Worm (Caenorhabditis elegans) whole organism, young adult: Measurements from ENCODE around the gene C11H1.7.

Experiments used
- B0035.1 ChIP-seq: sonication (generic microtip); optimal IDR thresholded peaks from 2 replicates; lab custom pipeline; 2016; ENCODE audit warnings: missing genetic modification characterization, mild to moderate bottlenecking, missing compliant biosample characterization, missing genotype, missing genetic modification reagents
- B0261.1 ChIP-seq: sonication (generic microtip); optimal IDR thresholded peaks from 2 replicates; lab custom pipeline; 2016; ENCODE audit warnings: mild to moderate bottlenecking, missing genetic modification characterization, moderate library complexity, missing compliant biosample characterization
- F10E7.11 ChIP-seq: sonication (generic microtip); optimal IDR thresholded peaks from 2 replicates; lab custom pipeline; 2017; ENCODE audit warnings: mild to moderate bottlenecking, missing genetic modification characterization, moderate library complexity, missing compliant biosample characterization
- F39B2.1 ChIP-seq: fragments of 200-800 bp; sonication (Bioruptor generic); IDR thresholded peaks from 2 replicates; pipeline ENCODE4 v1.3.6; 2022; ENCODE audit warnings: missing genetic modification reagents, missing genetic modification characterization, missing compliant biosample characterization
- F49E8.2 ChIP-seq: sonication (generic microtip); optimal IDR thresholded peaks from 3 replicates; lab custom pipeline; 2017; ENCODE audit warnings: missing genetic modification characterization, mild to moderate bottlenecking, missing compliant biosample characterization, antibody characterized with exemption, moderate library complexity; ENCODE audit not compliant: insufficient read depth
- F52B5.7 ChIP-seq: sonication (generic microtip); optimal IDR thresholded peaks from 2 replicates; lab custom pipeline; 2016; ENCODE audit warnings: mild to moderate bottlenecking, missing genetic modification characterization, missing compliant biosample characterization
- F57A8.1 ChIP-seq: fragments of 200-800 bp; sonication (Bioruptor generic); optimal IDR thresholded peaks from 2 replicates; lab custom pipeline; 2018; ENCODE audit warnings: mild to moderate bottlenecking, missing genetic modification characterization, moderate library complexity, missing compliant biosample characterization
- K11D2.4 ChIP-seq: fragments of 200-800 bp; sonication (Bioruptor generic); IDR thresholded peaks from 2 replicates; pipeline ENCODE4 v1.3.6; 2022; ENCODE audit warnings: missing genetic modification reagents, missing genetic modification characterization, missing compliant biosample characterization
- Y67H2A.10 ChIP-seq: fragments of 200-800 bp; sonication (Bioruptor generic); conservative IDR thresholded peaks from 2 replicates; pipeline ENCODE4 v1.3.6; 2022; ENCODE audit warnings: missing genetic modification reagents, missing genetic modification characterization, missing compliant biosample characterization
- Y79H2A.3 ChIP-seq: fragments of 200-800 bp; sonication (Bioruptor generic); conservative IDR thresholded peaks from 2 replicates; pipeline ENCODE4 v1.3.6; 2022; ENCODE audit warnings: missing genetic modification reagents, missing genetic modification characterization, missing compliant biosample characterization
- ZK185.1 ChIP-seq: sonication (generic microtip); optimal IDR thresholded peaks from 2 replicates; lab custom pipeline; 2016; ENCODE audit warnings: mild to moderate bottlenecking, missing genetic modification characterization, missing compliant biosample characterization; ENCODE audit not compliant: poor library complexity, severe bottlenecking
- akir-1 ChIP-seq: fragments of 200-800 bp; sonication (Bioruptor generic); optimal IDR thresholded peaks from 2 replicates; lab custom pipeline; 2018; ENCODE audit warnings: mild to moderate bottlenecking, missing genetic modification characterization, moderate library complexity, missing compliant biosample characterization
- atf-7 ChIP-seq: sonication (generic microtip); optimal IDR thresholded peaks from 2 replicates; lab custom pipeline; 2017; ENCODE audit warnings: mild to moderate bottlenecking, missing genetic modification characterization, missing compliant biosample characterization
- attf-3 ChIP-seq: fragments of 200-800 bp; sonication (Bioruptor generic); conservative IDR thresholded peaks from 2 replicates; pipeline ENCODE4 v1.3.6; 2022; ENCODE audit warnings: missing genetic modification reagents, missing genetic modification characterization, missing compliant biosample characterization
- cebp-2 ChIP-seq: fragments of 200-800 bp; sonication (Bioruptor generic); IDR thresholded peaks from 2 replicates; pipeline ENCODE4 v1.3.6; 2022; ENCODE audit warnings: missing genetic modification characterization, missing compliant biosample characterization
- ceh-100 ChIP-seq: fragments of 200-800 bp; sonication (Bioruptor generic); IDR thresholded peaks from 2 replicates; pipeline ENCODE4 v1.3.6; 2022; ENCODE audit warnings: missing genetic modification reagents, missing genetic modification characterization, missing compliant biosample characterization
- ceh-40 ChIP-seq: fragments of 200-800 bp; sonication (Bioruptor generic); IDR thresholded peaks from 2 replicates; pipeline ENCODE4 v1.3.6; 2022; ENCODE audit warnings: missing genetic modification characterization, missing compliant biosample characterization
- ceh-79 ChIP-seq: sonication (generic microtip); optimal IDR thresholded peaks from 2 replicates; lab custom pipeline; 2017; ENCODE audit warnings: mild to moderate bottlenecking, missing genetic modification characterization, missing compliant biosample characterization
- chd-7 ChIP-seq: sonication (generic microtip); optimal IDR thresholded peaks from 2 replicates; lab custom pipeline; 2016; ENCODE audit warnings: mild to moderate bottlenecking, missing genetic modification characterization, moderate library complexity, missing compliant biosample characterization
- die-1 ChIP-seq: sonication (generic microtip); optimal IDR thresholded peaks from 2 replicates; lab custom pipeline; 2016; ENCODE audit warnings: missing genotype, mild to moderate bottlenecking, missing genetic modification characterization, missing compliant biosample characterization
- efl-1 ChIP-seq: fragments of 150-350 bp; optimal IDR thresholded peaks from 2 replicates; lab custom pipeline; 2014; ENCODE audit warnings: missing biosample characterization, missing genetic modification reagents, missing genetic modification characterization
- egl-44 ChIP-seq: fragments of 200-800 bp; sonication (Bioruptor generic); IDR thresholded peaks from 2 replicates; pipeline ENCODE4 v1.3.6; 2022; ENCODE audit warnings: missing genetic modification reagents, missing genetic modification characterization, missing compliant biosample characterization
- egrh-3 ChIP-seq: fragments of 200-800 bp; sonication (Bioruptor generic); IDR thresholded peaks from 2 replicates; pipeline ENCODE4 v1.3.6; 2022; ENCODE audit warnings: missing genetic modification reagents, missing genetic modification characterization, missing compliant biosample characterization
- ekl-4 ChIP-seq: fragments of 200-800 bp; sonication (Bioruptor generic); IDR thresholded peaks from 2 replicates; pipeline ENCODE4 v1.3.6; 2022; ENCODE audit warnings: missing genetic modification reagents, missing genetic modification characterization, missing compliant biosample characterization
- fkh-3 ChIP-seq: sonication (generic microtip); optimal IDR thresholded peaks from 2 replicates; lab custom pipeline; 2016; ENCODE audit warnings: mild to moderate bottlenecking, missing genetic modification characterization, missing compliant biosample characterization
- gei-17 ChIP-seq: fragments of 200-800 bp; sonication (Bioruptor generic); optimal IDR thresholded peaks from 2 replicates; lab custom pipeline; 2018; ENCODE audit warnings: mild to moderate bottlenecking, missing genetic modification characterization, missing compliant biosample characterization
- hlh-26 ChIP-seq: fragments of 200-800 bp; sonication (Bioruptor generic); conservative IDR thresholded peaks from 2 replicates; pipeline ENCODE4 v1.3.6; 2022; ENCODE audit warnings: missing genetic modification reagents, missing genetic modification characterization, missing compliant biosample characterization
- let-526 ChIP-seq: fragments of 200-800 bp; sonication (Bioruptor generic); IDR thresholded peaks from 2 replicates; pipeline ENCODE4 v1.3.6; 2022; ENCODE audit warnings: missing genetic modification reagents, missing genetic modification characterization, missing compliant biosample characterization
- let-607 ChIP-seq, 2 experiments: fragments of 200-800 bp in 1 of 2; sonication (Bioruptor generic) in 1 of 2; sonication (generic microtip) in 1 of 2; optimal IDR thresholded peaks; 2 replicates each; lab custom pipeline; 2016 to 2018; ENCODE audit warnings: mild to moderate bottlenecking in 2 of 2, missing compliant biosample characterization in 2 of 2, missing genetic modification characterization in 2 of 2, moderate library complexity in 2 of 2, missing genotype in 1 of 2
- madf-3 ChIP-seq: fragments of 200-800 bp; sonication (Bioruptor generic); IDR thresholded peaks from 2 replicates; pipeline ENCODE4 v1.3.6; 2022; ENCODE audit warnings: missing genetic modification reagents, missing genetic modification characterization, missing compliant biosample characterization
- mxl-1 ChIP-seq: sonication (generic microtip); optimal IDR thresholded peaks from 2 replicates; lab custom pipeline; 2016; ENCODE audit warnings: missing genetic modification characterization, missing compliant biosample characterization
- nhr-179 ChIP-seq: sonication (generic microtip); optimal IDR thresholded peaks from 2 replicates; lab custom pipeline; 2016; ENCODE audit warnings: mild to moderate bottlenecking, missing genetic modification characterization, missing compliant biosample characterization
- nhr-27 ChIP-seq: fragments of 200-800 bp; sonication (Bioruptor generic); optimal IDR thresholded peaks from 2 replicates; lab custom pipeline; 2018; ENCODE audit warnings: mild to moderate bottlenecking, missing genetic modification characterization, moderate library complexity, missing compliant biosample characterization
- nhr-90 ChIP-seq: sonication (generic microtip); optimal IDR thresholded peaks from 2 replicates; lab custom pipeline; 2016; ENCODE audit warnings: missing genotype, mild to moderate bottlenecking, missing genetic modification characterization, missing compliant biosample characterization
- pbrm-1 ChIP-seq: fragments of 200-800 bp; sonication (Bioruptor generic); IDR thresholded peaks from 2 replicates; pipeline ENCODE4 v1.3.6; 2022; ENCODE audit warnings: missing genetic modification reagents, missing genetic modification characterization, missing compliant biosample characterization
- rcor-1 ChIP-seq: fragments of 200-800 bp; sonication (Bioruptor generic); IDR thresholded peaks from 2 replicates; pipeline ENCODE4 v1.3.6; 2022; ENCODE audit warnings: missing genetic modification reagents, missing genetic modification characterization, missing compliant biosample characterization
- snpc-1.3 ChIP-seq: sonication (generic microtip); optimal IDR thresholded peaks from 2 replicates; lab custom pipeline; 2017; ENCODE audit warnings: missing genetic modification characterization, mild to moderate bottlenecking, missing compliant biosample characterization, antibody characterized with exemption, moderate library complexity, missing genotype, missing genetic modification reagents; ENCODE audit not compliant: insufficient read depth
- somi-1 ChIP-seq: fragments of 200-800 bp; sonication (Bioruptor generic); optimal IDR thresholded peaks from 2 replicates; lab custom pipeline; 2018; ENCODE audit warnings: mild to moderate bottlenecking, missing genetic modification characterization, missing compliant biosample characterization
- tbx-9 ChIP-seq: sonication (generic microtip); optimal IDR thresholded peaks from 2 replicates; lab custom pipeline; 2016; ENCODE audit warnings: borderline replicate concordance, missing genetic modification characterization, inconsistent platforms, missing compliant biosample characterization
- zfh-2 ChIP-seq: fragments of 200-800 bp; sonication (Bioruptor generic); conservative IDR thresholded peaks from 2 replicates; pipeline ENCODE4 v1.3.6; 2022; ENCODE audit warnings: missing genetic modification reagents, missing genetic modification characterization, missing compliant biosample characterization
- ztf-18 ChIP-seq: sonication (generic microtip); optimal IDR thresholded peaks from 2 replicates; lab custom pipeline; 2016; ENCODE audit warnings: missing genotype, mild to moderate bottlenecking, missing genetic modification characterization, missing compliant biosample characterization
- ztf-25 ChIP-seq: fragments of 200-800 bp; sonication (Bioruptor generic); IDR thresholded peaks from 2 replicates; pipeline ENCODE4 v1.3.6; 2022; ENCODE audit warnings: missing genetic modification reagents, missing genetic modification characterization, missing compliant biosample characterization
- ztf-26 ChIP-seq: sonication (generic microtip); optimal IDR thresholded peaks from 2 replicates; lab custom pipeline; 2017; ENCODE audit warnings: missing genetic modification characterization, missing compliant biosample characterization
- ztf-3 ChIP-seq: fragments of 200-800 bp; sonication (Bioruptor generic); optimal IDR thresholded peaks from 2 replicates; lab custom pipeline; 2018; ENCODE audit warnings: mild to moderate bottlenecking, missing genetic modification characterization, missing compliant biosample characterization

Gene C11H1.7

DNA sequence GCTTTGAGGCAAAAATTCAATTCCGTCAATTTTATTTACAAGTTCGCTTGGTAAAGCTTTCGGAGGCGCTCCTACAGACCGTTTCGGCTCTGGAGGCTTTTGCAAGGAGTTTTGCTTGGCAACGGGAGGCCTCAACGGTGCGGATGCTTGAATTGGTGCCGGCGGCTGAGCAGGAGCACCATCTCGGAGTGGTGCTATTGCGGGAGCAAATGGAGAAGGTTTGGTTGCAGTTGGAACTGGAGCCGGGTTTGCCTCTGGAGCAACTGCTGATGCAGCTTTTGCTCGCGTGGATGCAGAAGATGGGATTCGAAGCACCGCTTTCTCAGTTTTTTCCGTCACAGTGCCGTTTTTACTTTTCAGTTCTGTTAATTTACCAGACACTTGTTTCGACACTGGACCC, 37.2 kb upstream of the C11H1.7 start:
- TF ChIP-seq F52B5.7 (no peak), Y79H2A.3 (no peak), tbx-9 (tag; lab: Kevin White, UChicago) (no peak), ztf-3 (GFP tag; lab: Kevin White, UChicago) (no peak), K11D2.4 (GFP tag; lab: Robert Waterston, UW) (no peak), ceh-79 (tag; lab: Kevin White, UChicago) (no peak), zfh-2 (GFP tag; lab: Robert Waterston, UW) (peak; percentile 69), B0035.1 (no peak), egrh-3 (GFP tag; lab: Robert Waterston, UW) (peak; percentile 47; the same call in 1 of the 2 replicates), mxl-1 (tag; lab: Kevin White, UChicago) (no peak), nhr-27 (tag; lab: Kevin White, UChicago) (peak; percentile 16), F10E7.11 (tag; lab: Kevin White, UChicago) (no peak), egl-44 (GFP tag; lab: Robert Waterston, UW) (no peak), ztf-25 (GFP tag; lab: Robert Waterston, UW) (no peak), atf-7 (no peak), F49E8.2 (tag; lab: Kevin White, UChicago) (no peak), fkh-3 (tag; lab: Kevin White, UChicago) (no peak), ZK185.1 (tag; lab: Kevin White, UChicago) (no peak), madf-3 (GFP tag; lab: Robert Waterston, UW) (no peak), hlh-26 (GFP tag; lab: Robert Waterston, UW) (no peak), let-607 (tag; optimal IDR thresholded peaks at IDR 0.05; lab: Kevin White, UChicago) (no peak), cebp-2 (GFP tag; lab: Robert Waterston, UW) (no peak), snpc-1.3 (tag; lab: Kevin White, UChicago) (no peak), ztf-18 (tag; lab: Kevin White, UChicago) (no peak)

DNA sequence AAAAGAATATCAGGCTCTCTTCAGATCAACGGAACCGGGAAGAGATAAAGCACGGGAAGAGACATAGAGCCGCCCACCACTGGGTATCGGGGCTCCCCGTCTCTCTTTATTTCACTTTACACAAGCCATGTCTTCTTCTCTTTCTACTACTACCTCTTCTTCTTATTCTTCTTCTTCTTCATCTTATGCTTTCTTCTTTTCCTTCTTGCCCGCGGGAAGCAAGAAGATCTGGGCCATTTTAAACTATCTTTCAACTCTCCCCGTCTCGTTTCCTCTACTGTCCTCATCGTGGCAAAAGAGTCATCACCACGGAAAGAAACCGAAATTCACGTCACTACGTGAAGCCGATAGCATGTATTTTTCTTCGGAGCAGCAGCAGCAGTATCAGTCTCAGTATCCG, 34.6 kb upstream of the C11H1.7 start:
- TF ChIP-seq gei-17 (no peak), somi-1 (peak; percentile 24)
- TF ChIP-seq, all 124 proteins: peak for 1

DNA sequence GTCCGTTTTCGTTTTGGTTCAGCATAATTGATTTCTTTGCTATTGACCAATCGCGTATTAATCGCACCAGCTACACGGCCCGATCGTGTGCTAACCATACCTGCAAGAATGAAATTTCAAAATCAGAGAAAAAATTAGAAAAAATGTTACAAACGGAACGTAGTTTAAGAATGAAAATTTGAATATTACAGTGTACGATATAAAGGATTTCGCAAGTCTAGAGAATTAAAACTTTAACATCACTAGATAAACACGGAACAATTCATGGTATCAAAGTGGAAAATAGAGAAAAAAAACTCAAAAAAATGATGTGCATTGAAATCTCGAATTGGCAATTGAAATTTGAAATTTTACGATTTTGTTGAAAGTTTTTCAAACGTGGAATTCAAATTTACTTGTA, 30.6 kb upstream of the C11H1.7 start, which contains the start of gene madd-3:
madd-3 (minus strand) TSS at position 101 of the 400 bp plus-strand sequence.
- TF ChIP-seq F57A8.1 (GFP tag; lab: Kevin White, UChicago) (no peak), ceh-100 (GFP tag; lab: Robert Waterston, UW) (no peak), F39B2.1 (GFP tag; lab: Robert Waterston, UW) (no peak), atf-7 (no peak), akir-1 (GFP tag; lab: Kevin White, UChicago) (no peak), Y67H2A.10 (GFP tag; lab: Robert Waterston, UW) (no peak), nhr-90 (tag; lab: Kevin White, UChicago) (no peak), rcor-1 (GFP tag; lab: Robert Waterston, UW) (no peak)

DNA sequence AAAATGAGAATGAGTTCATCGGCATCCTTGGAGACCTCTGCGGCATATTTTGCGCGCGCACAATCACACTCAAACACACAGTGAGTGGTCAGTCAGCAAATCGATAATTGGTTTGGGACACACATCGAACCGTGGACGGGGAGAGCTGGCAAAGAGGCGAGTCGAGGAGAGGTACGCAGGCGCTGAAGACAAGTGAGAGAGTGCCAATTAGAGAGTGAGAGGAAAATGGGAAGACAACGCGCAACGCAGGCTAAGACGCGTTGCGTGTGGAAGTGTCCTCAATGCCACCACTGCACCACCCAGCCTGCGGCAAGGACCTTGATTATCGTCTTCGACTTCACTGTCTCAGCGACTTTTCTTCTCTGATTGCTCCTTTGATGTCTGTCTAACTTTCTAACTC, 30.0 kb upstream of the C11H1.7 start:
- TF ChIP-seq efl-1 (GFP tag; lab: Kevin White, UChicago): peak; percentile 6
- TF ChIP-seq pbrm-1 (GFP tag; lab: Robert Waterston, UW): 0 out of 2 replicates have a peak, but pooled peaks have one; percentile 43
- no peak for TF ChIP-seq let-526 (GFP tag; lab: Robert Waterston, UW)
- no peak for TF ChIP-seq B0261.1 (tag; lab: Kevin White, UChicago)
- 0 out of 2 replicates have a peak, but pooled peaks have one; percentile 43 for TF ChIP-seq ekl-4
- no peak for TF ChIP-seq nhr-179 (tag; lab: Kevin White, UChicago)
- no peak for TF ChIP-seq ztf-26
- peak; percentile 28 for TF ChIP-seq chd-7 (tag; lab: Kevin White, UChicago)
- peak; percentile 93 for TF ChIP-seq zfh-2 (GFP tag; lab: Robert Waterston, UW)
- no peak for TF ChIP-seq ceh-40 (GFP tag; lab: Robert Waterston, UW)
- TF ChIP-seq attf-3 (GFP tag; lab: Robert Waterston, UW): no peak
- no peak for TF ChIP-seq B0035.1
- TF ChIP-seq ceh-79 (tag; lab: Kevin White, UChicago): no peak
- peak; percentile 16 for TF ChIP-seq die-1
- TF ChIP-seq nhr-90 (tag; lab: Kevin White, UChicago): no peak
